Fruit fly (Drosophila melanogaster) Kc167 (cell line): Measurements from ENCODE around the gene CG33258.

Experiments used
- Myc ChIP-seq: fragments of >200 bp; optimal IDR thresholded peaks from 2 replicates; lab custom pipeline; 2017; ENCODE audit warnings: missing external identifiers
- Sin3A ChIP-seq: fragments of >200 bp; optimal IDR thresholded peaks from 2 replicates; lab custom pipeline; 2018; ENCODE audit warnings: missing external identifiers
- h ChIP-seq: fragments of >200 bp; optimal IDR thresholded peaks from 3 replicates; lab custom pipeline; 2018; ENCODE audit warnings: missing external identifiers

- TF ChIP-seq h (no peak), Sin3A (lab: Kevin White, UChicago) (no peak), Myc (lab: Kevin White, UChicago) (no peak)
These were observed 23.2 kb downstream of the CG33258 start, which contains the start of the genes IntS9 and CG43295 for dm6 chr3L:16105528-16105927.
